Worm (Caenorhabditis elegans) whole organism, young adult: ENCODE data around the gene let-711.

Source experiments
- B0035.1 ChIP-seq: sonication (generic microtip); optimal IDR thresholded peaks from 2 replicates; lab custom pipeline; 2016; ENCODE audit warnings: missing genetic modification characterization, mild to moderate bottlenecking, missing compliant biosample characterization, missing genotype, missing genetic modification reagents
- C17E4.6 ChIP-seq: fragments of 200-800 bp; sonication (Bioruptor generic); IDR thresholded peaks from 2 replicates; pipeline ENCODE4 v1.3.6; 2022; ENCODE audit warnings: missing genetic modification reagents, missing genetic modification characterization, missing compliant biosample characterization
- D2030.7 ChIP-seq: fragments of 200-800 bp; sonication (Bioruptor generic); IDR thresholded peaks from 2 replicates; pipeline ENCODE4 v1.3.6; 2022; ENCODE audit warnings: missing genetic modification reagents, missing genetic modification characterization, missing compliant biosample characterization
- F33H1.4 ChIP-seq: fragments of 200-800 bp; sonication (Bioruptor generic); IDR thresholded peaks from 2 replicates; pipeline ENCODE4 v1.3.6; 2022; ENCODE audit warnings: missing genetic modification reagents, missing genetic modification characterization, missing compliant biosample characterization
- K12H6.12 ChIP-seq: fragments of 200-800 bp; sonication (Bioruptor generic); optimal IDR thresholded peaks from 2 replicates; lab custom pipeline; 2018; ENCODE audit warnings: mild to moderate bottlenecking, missing genetic modification characterization, missing compliant biosample characterization
- T07F8.4 ChIP-seq: sonication (generic microtip); optimal IDR thresholded peaks from 2 replicates; lab custom pipeline; 2016; ENCODE audit warnings: mild to moderate bottlenecking, missing genetic modification characterization, moderate library complexity, missing compliant biosample characterization
- Y53F4B.3 ChIP-seq: fragments of 200-800 bp; sonication (Bioruptor generic); IDR thresholded peaks from 2 replicates; pipeline ENCODE4 v1.3.6; 2022; ENCODE audit warnings: missing genetic modification reagents, missing genetic modification characterization, missing compliant biosample characterization
- Y67H2A.10 ChIP-seq: fragments of 200-800 bp; sonication (Bioruptor generic); conservative IDR thresholded peaks from 2 replicates; pipeline ENCODE4 v1.3.6; 2022; ENCODE audit warnings: missing genetic modification reagents, missing genetic modification characterization, missing compliant biosample characterization
- akir-1 ChIP-seq: fragments of 200-800 bp; sonication (Bioruptor generic); optimal IDR thresholded peaks from 2 replicates; lab custom pipeline; 2018; ENCODE audit warnings: mild to moderate bottlenecking, missing genetic modification characterization, moderate library complexity, missing compliant biosample characterization
- attf-3 ChIP-seq: fragments of 200-800 bp; sonication (Bioruptor generic); conservative IDR thresholded peaks from 2 replicates; pipeline ENCODE4 v1.3.6; 2022; ENCODE audit warnings: missing genetic modification reagents, missing genetic modification characterization, missing compliant biosample characterization
- bed-1 ChIP-seq: fragments of 200-800 bp; sonication (Bioruptor generic); IDR thresholded peaks from 2 replicates; pipeline ENCODE4 v1.3.6; 2022; ENCODE audit warnings: missing genetic modification reagents, missing genetic modification characterization, missing compliant biosample characterization
- ceh-100 ChIP-seq: fragments of 200-800 bp; sonication (Bioruptor generic); IDR thresholded peaks from 2 replicates; pipeline ENCODE4 v1.3.6; 2022; ENCODE audit warnings: missing genetic modification reagents, missing genetic modification characterization, missing compliant biosample characterization
- ceh-27 ChIP-seq: fragments of 200-800 bp; sonication (Bioruptor generic); optimal IDR thresholded peaks from 2 replicates; lab custom pipeline; 2018; ENCODE audit warnings: mild to moderate bottlenecking, missing genetic modification characterization, moderate library complexity, missing compliant biosample characterization
- ceh-40 ChIP-seq: fragments of 200-800 bp; sonication (Bioruptor generic); IDR thresholded peaks from 2 replicates; pipeline ENCODE4 v1.3.6; 2022; ENCODE audit warnings: missing genetic modification characterization, missing compliant biosample characterization
- ceh-91 ChIP-seq: fragments of 200-800 bp; sonication (Bioruptor generic); IDR thresholded peaks from 2 replicates; pipeline ENCODE4 v1.3.6; 2022; ENCODE audit warnings: missing genetic modification reagents, missing genetic modification characterization, missing compliant biosample characterization
- chd-7 ChIP-seq: sonication (generic microtip); optimal IDR thresholded peaks from 2 replicates; lab custom pipeline; 2016; ENCODE audit warnings: mild to moderate bottlenecking, missing genetic modification characterization, moderate library complexity, missing compliant biosample characterization
- dox-1 ChIP-seq: fragments of 200-800 bp; sonication (Bioruptor generic); IDR thresholded peaks from 2 replicates; pipeline ENCODE4 v1.3.6; 2022; ENCODE audit warnings: missing genetic modification reagents, missing genetic modification characterization, missing compliant biosample characterization
- egl-44 ChIP-seq: fragments of 200-800 bp; sonication (Bioruptor generic); IDR thresholded peaks from 2 replicates; pipeline ENCODE4 v1.3.6; 2022; ENCODE audit warnings: missing genetic modification reagents, missing genetic modification characterization, missing compliant biosample characterization
- ekl-4 ChIP-seq: fragments of 200-800 bp; sonication (Bioruptor generic); IDR thresholded peaks from 2 replicates; pipeline ENCODE4 v1.3.6; 2022; ENCODE audit warnings: missing genetic modification reagents, missing genetic modification characterization, missing compliant biosample characterization
- fkh-3 ChIP-seq: sonication (generic microtip); optimal IDR thresholded peaks from 2 replicates; lab custom pipeline; 2016; ENCODE audit warnings: mild to moderate bottlenecking, missing genetic modification characterization, missing compliant biosample characterization
- him-1 ChIP-seq: sonication (generic microtip); optimal IDR thresholded peaks from 2 replicates; lab custom pipeline; 2016; ENCODE audit warnings: missing genotype, missing genetic modification reagents, missing genetic modification characterization, missing compliant biosample characterization
- hlh-26 ChIP-seq: fragments of 200-800 bp; sonication (Bioruptor generic); conservative IDR thresholded peaks from 2 replicates; pipeline ENCODE4 v1.3.6; 2022; ENCODE audit warnings: missing genetic modification reagents, missing genetic modification characterization, missing compliant biosample characterization
- lin-26 ChIP-seq: fragments of 200-800 bp; sonication (Bioruptor generic); IDR thresholded peaks from 2 replicates; pipeline ENCODE4 v1.3.6; 2022; ENCODE audit warnings: missing genetic modification reagents, missing genetic modification characterization, missing compliant biosample characterization
- lin-40 ChIP-seq: sonication (generic microtip); optimal IDR thresholded peaks from 2 replicates; lab custom pipeline; 2016; ENCODE audit warnings: missing genetic modification characterization, mild to moderate bottlenecking, missing compliant biosample characterization, missing genotype, missing genetic modification reagents
- lin-54 ChIP-seq: fragments of 200-800 bp; sonication (Bioruptor generic); optimal IDR thresholded peaks from 2 replicates; lab custom pipeline; 2018; ENCODE audit warnings: mild to moderate bottlenecking, missing genetic modification characterization, missing compliant biosample characterization
- lir-1 ChIP-seq: fragments of 200-800 bp; sonication (Bioruptor generic); conservative IDR thresholded peaks from 2 replicates; pipeline ENCODE4 v1.3.6; 2022; ENCODE audit warnings: missing genetic modification reagents, missing genetic modification characterization, missing compliant biosample characterization
- madf-3 ChIP-seq: fragments of 200-800 bp; sonication (Bioruptor generic); IDR thresholded peaks from 2 replicates; pipeline ENCODE4 v1.3.6; 2022; ENCODE audit warnings: missing genetic modification reagents, missing genetic modification characterization, missing compliant biosample characterization
- mes-4 ChIP-seq: sonication (generic microtip); optimal IDR thresholded peaks from 2 replicates; lab custom pipeline; 2016; ENCODE audit warnings: missing genotype, missing genetic modification characterization, missing compliant biosample characterization
- nfyb-1 ChIP-seq: fragments of 200-800 bp; sonication (Bioruptor generic); IDR thresholded peaks from 2 replicates; pipeline ENCODE4 v1.3.6; 2022; ENCODE audit warnings: missing genetic modification reagents, missing genetic modification characterization, missing compliant biosample characterization
- nhr-80 ChIP-seq: sonication (generic microtip); optimal IDR thresholded peaks from 2 replicates; lab custom pipeline; 2016; ENCODE audit warnings: missing genetic modification characterization, missing compliant biosample characterization
- pha-4 ChIP-seq: fragments of 150-350 bp; sonication (generic microtip); optimal IDR thresholded peaks from 2 replicates; lab custom pipeline; 2014; ENCODE audit warnings: missing biosample characterization, missing genetic modification reagents, missing genetic modification characterization
- snpc-1.3 ChIP-seq: sonication (generic microtip); optimal IDR thresholded peaks from 2 replicates; lab custom pipeline; 2017; ENCODE audit warnings: missing genetic modification characterization, mild to moderate bottlenecking, missing compliant biosample characterization, antibody characterized with exemption, moderate library complexity, missing genotype, missing genetic modification reagents; ENCODE audit not compliant: insufficient read depth
- somi-1 ChIP-seq: fragments of 200-800 bp; sonication (Bioruptor generic); optimal IDR thresholded peaks from 2 replicates; lab custom pipeline; 2018; ENCODE audit warnings: mild to moderate bottlenecking, missing genetic modification characterization, missing compliant biosample characterization
- tbp1 ChIP-seq: fragments of 200-800 bp; sonication (Bioruptor generic); optimal IDR thresholded peaks from 2 replicates; lab custom pipeline; 2018; ENCODE audit warnings: mild to moderate bottlenecking, missing genetic modification characterization, missing compliant biosample characterization
- tbx-9 ChIP-seq: sonication (generic microtip); optimal IDR thresholded peaks from 2 replicates; lab custom pipeline; 2016; ENCODE audit warnings: borderline replicate concordance, missing genetic modification characterization, inconsistent platforms, missing compliant biosample characterization
- unc-62 ChIP-seq: fragments of 150-350 bp; optimal IDR thresholded peaks from 2 replicates; lab custom pipeline; 2014; ENCODE audit warnings: missing biosample characterization, missing genetic modification reagents, missing genetic modification characterization
- ztf-26 ChIP-seq: sonication (generic microtip); optimal IDR thresholded peaks from 2 replicates; lab custom pipeline; 2017; ENCODE audit warnings: missing genetic modification characterization, missing compliant biosample characterization
- ztf-6 ChIP-seq: fragments of 200-800 bp; sonication (Bioruptor generic); IDR thresholded peaks from 2 replicates; pipeline ENCODE4 v1.3.6; 2022; ENCODE audit warnings: missing genetic modification reagents, missing genetic modification characterization, missing compliant biosample characterization

Gene let-711

DNA sequence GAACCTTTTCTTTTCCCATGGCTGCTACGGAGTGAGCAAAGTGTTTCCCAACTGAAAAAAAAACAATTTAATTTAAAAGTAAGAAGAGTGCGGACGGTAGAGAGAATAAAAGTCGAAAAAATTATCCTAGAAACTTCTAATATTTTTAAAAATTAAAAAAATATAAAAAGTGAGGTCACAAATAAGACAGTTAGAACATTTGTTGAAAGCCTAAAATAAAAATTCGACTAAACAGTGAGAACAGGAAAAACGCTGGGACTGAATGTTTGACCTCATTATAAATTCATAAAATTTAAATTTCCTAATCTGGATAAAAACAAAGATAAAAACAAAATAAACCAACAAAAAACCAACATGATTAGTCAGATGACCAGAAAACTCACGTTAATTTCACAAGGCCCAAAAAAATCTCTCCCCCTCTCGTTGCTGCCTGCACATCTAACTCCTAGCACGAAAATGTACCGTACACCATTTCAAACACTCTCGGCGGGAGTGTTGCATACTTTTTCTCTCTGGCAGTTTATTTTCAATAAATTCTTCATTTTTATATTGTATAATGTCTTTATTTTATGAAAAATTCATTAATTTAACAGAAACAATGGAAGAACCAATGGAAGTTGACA is 25.3 kb downstream of the let-711 start, which contains the start of the genes eef-1A.1 and rfc-4 (continued):
- TF ChIP-seq C17E4.6 (GFP tag; lab: Robert Waterston, UW) (0 out of 2 replicates have a peak, but pooled peaks have one; percentile 25), ceh-91 (GFP tag; lab: Robert Waterston, UW) (peak; percentile 77), tbx-9 (tag; lab: Kevin White, UChicago) (no peak), lir-1 (GFP tag; lab: Robert Waterston, UW) (peak; percentile 81), Y67H2A.10 (peak; percentile 74; the same call in 1 of the 2 replicates), dox-1 (GFP tag; lab: Robert Waterston, UW) (peak; percentile 93), lin-54 (GFP tag; lab: Kevin White, UChicago) (peak; percentile 98), B0035.1 (tag; lab: Kevin White, UChicago) (peak; percentile 52), fkh-3 (tag; lab: Kevin White, UChicago) (no peak), ceh-27 (GFP tag; lab: Kevin White, UChicago) (peak; percentile 96), ekl-4 (GFP tag; lab: Robert Waterston, UW) (peak; percentile 93)
- TF ChIP-seq, all 124 proteins: peak for 74

DNA sequence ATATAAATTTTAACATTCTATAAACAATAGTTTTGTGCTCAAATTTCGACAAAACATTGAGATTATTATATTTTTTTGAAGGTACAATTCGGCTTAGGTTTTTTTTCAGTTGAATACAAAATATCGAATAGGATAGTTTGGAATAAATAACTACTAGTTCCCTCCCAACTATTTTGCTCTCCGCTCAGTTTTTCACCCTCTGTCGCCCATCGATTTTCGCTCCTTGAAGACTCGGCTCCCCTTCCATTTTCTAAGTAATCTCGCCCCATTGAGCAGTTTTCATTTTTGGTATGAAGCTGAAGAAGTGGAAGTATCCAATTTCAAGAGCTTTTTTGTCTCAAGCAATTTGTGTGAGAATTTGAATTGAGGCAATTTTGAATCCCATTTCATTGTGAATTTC is 27.2 kb downstream of the let-711 start, which contains the start of gene F31E3.2:
F31E3.2 (plus strand) TSS at position 301 of the 400 bp plus-strand sequence.
- TF ChIP-seq him-1 (tag; lab: Kevin White, UChicago) (peak; percentile 4), C17E4.6 (GFP tag; lab: Robert Waterston, UW) (0 out of 2 replicates have a peak, but pooled peaks have one; percentile 51), F33H1.4 (no peak), D2030.7 (GFP tag; lab: Robert Waterston, UW) (0 out of 2 replicates have a peak, but pooled peaks have one; percentile 22)
- TF ChIP-seq, all 124 proteins: peak for 3

DNA sequence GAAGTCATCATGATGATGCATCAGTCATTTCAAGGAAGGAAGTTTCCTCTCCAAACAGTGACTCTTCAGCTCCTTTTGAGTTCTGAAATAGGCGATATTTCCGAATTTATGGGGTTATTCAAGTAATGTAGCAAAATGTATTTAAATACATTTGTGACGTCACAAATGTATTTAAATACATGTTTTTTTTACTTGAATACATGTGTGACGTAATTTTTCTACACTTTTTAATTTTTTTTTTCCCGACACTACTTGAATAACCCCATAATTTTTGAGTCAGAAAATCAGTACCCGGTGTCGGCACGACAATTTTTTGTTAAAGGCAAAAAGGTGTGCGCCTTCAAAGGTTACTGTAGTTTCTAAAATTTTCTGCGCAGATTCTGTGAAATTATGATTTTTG is 28.4 kb downstream of the let-711 start:
- TF ChIP-seq lin-26 (GFP tag; lab: Robert Waterston, UW) (no peak), hlh-26 (no peak), nfyb-1 (GFP tag; lab: Robert Waterston, UW) (no peak), egl-44 (no peak), attf-3 (no peak), tbp1 (no peak), mes-4 (tag; lab: Kevin White, UChicago) (no peak), ztf-26 (tag; lab: Kevin White, UChicago) (no peak), ceh-40 (no peak), ztf-6 (GFP tag; lab: Robert Waterston, UW) (no peak), snpc-1.3 (no peak), Y53F4B.3 (GFP tag; lab: Robert Waterston, UW) (no peak), chd-7 (no peak)

DNA sequence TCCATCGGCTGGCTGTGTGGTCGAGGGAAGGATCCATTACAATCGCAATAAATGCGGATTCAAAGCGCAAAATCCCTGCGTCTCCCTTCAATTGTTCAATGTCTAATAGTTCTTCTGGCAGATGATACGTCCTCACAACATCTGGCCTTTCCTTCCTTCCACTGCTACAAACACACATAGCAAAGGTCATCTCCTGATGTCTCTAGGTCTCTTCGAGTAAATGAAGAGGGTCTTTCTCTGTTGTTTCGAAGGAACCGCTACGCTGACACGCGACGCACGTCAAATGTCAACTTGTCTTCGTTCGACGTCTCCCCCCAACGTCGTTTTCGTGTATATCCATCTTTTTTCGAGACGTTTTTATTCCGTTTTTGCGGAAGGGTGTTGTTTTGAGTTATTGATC is 32.4 kb downstream of the let-711 start:
- TF ChIP-seq lin-40 (tag; lab: Kevin White, UChicago) (peak; percentile 25), nhr-80 (tag; lab: Kevin White, UChicago) (no peak), ceh-27 (GFP tag; lab: Kevin White, UChicago) (peak; percentile 48), pha-4 (tag; lab: Kevin White, UChicago) (no peak), unc-62 (peak; percentile 97), somi-1 (GFP tag; lab: Kevin White, UChicago) (peak; percentile 35), akir-1 (no peak), ekl-4 (GFP tag; lab: Robert Waterston, UW) (0 out of 2 replicates have a peak, but pooled peaks have one; percentile 45), madf-3 (GFP tag; lab: Robert Waterston, UW) (peak; percentile 79; the same call in 1 of the 2 replicates), bed-1 (GFP tag; lab: Robert Waterston, UW) (no peak), ztf-26 (tag; lab: Kevin White, UChicago) (peak; percentile 28), K12H6.12 (tag; lab: Kevin White, UChicago) (peak; percentile 15), ceh-100 (GFP tag; lab: Robert Waterston, UW) (no peak), T07F8.4 (no peak), dox-1 (GFP tag; lab: Robert Waterston, UW) (peak; percentile 35; the same call in 1 of the 2 replicates)
